Fruit fly (Drosophila melanogaster): ENCODE results near the gene CG34293.

dm6 chr3R:27137914-27138323 lies 27.5 kb downstream of the CG34293 start:
- no peak for TF ChIP-seq ttk (optimal IDR thresholded peaks at IDR 0.05)
- TF ChIP-seq Myc (optimal IDR thresholded peaks at IDR 0.05) = no peak
- TF ChIP-seq h (optimal IDR thresholded peaks at IDR 0.05) = no peak
- TF ChIP-seq Sin3A (optimal IDR thresholded peaks at IDR 0.05) = no peak
- TF ChIP-seq psq (optimal IDR thresholded peaks at IDR 0.05) = no peak
